Worm (Caenorhabditis elegans): ENCODE measurements around the gene cest-9.1.

- no peak for TF ChIP-seq cog-1 (tag; optimal IDR thresholded peaks at IDR 0.05)
- TF ChIP-seq T22C8.4 (GFP tag; IDR thresholded peaks at IDR 0.05), result no peak
- no peak for TF ChIP-seq klf-2 (GFP tag; conservative IDR thresholded peaks at IDR 0.05)
Measured at ce11 chrX:12201840-12202239, 24.1 kb upstream of the cest-9.1 start.
